Worm (Caenorhabditis elegans) whole organism, L2 larva: Measurements from ENCODE around the gene cpr-4.

Source experiments
- C34F6.9 ChIP-seq: fragments of 150-350 bp; optimal IDR thresholded peaks from 2 replicates; lab custom pipeline; 2014; ENCODE audit warnings: missing biosample characterization, missing genetic modification characterization
- ceh-82 ChIP-seq: fragments of 150-350 bp; optimal IDR thresholded peaks from 2 replicates; lab custom pipeline; 2014; ENCODE audit warnings: missing biosample characterization, missing genetic modification characterization
- egl-27 ChIP-seq: sonication (generic microtip); optimal IDR thresholded peaks from 3 replicates; lab custom pipeline; 2017; ENCODE audit warnings: missing biosample characterization, missing genetic modification reagents, missing genetic modification characterization
- mdl-1 ChIP-seq, 2 experiments: fragments of 150-350 bp in 1 of 2; sonication (generic microtip) in 1 of 2; optimal IDR thresholded peaks; 2 replicates each; lab custom pipeline; 2017; ENCODE audit warnings: missing biosample characterization in 2 of 2, missing genetic modification characterization in 2 of 2
- nhr-129 ChIP-seq: fragments of 150-350 bp; optimal IDR thresholded peaks from 2 replicates; lab custom pipeline; 2014; ENCODE audit warnings: missing biosample characterization, missing genetic modification characterization
- ztf-11 ChIP-seq: sonication (generic microtip); optimal IDR thresholded peaks from 2 replicates; lab custom pipeline; 2017; ENCODE audit warnings: missing biosample characterization, missing genetic modification characterization

- no peak for TF ChIP-seq ztf-11 (tag; lab: Kevin White, UChicago)
- TF ChIP-seq ceh-82 (tag; lab: Kevin White, UChicago) = no peak
- TF ChIP-seq mdl-1 (tag; optimal IDR thresholded peaks at IDR 0.05; lab: Kevin White, UChicago) = no peak
- TF ChIP-seq nhr-129 = no peak
- TF ChIP-seq egl-27 = no peak
- TF ChIP-seq C34F6.9 (tag; lab: Kevin White, UChicago) = no peak
Measured at ce11 chrV:6576567-6576966, 37.9 kb upstream of the cpr-4 start, which contains the start of gene EGAP9.4.
